Worm (Caenorhabditis elegans): Measurements from ENCODE around the gene T25F10.3.

ce11 chrV:6699021-6699420 lies 45.9 kb upstream of the T25F10.3 start:
- TF ChIP-seq ama-1 (optimal IDR thresholded peaks at IDR 0.05) (no peak), unc-39 (tag; optimal IDR thresholded peaks at IDR 0.05) (no peak), snpc-4 (tag; optimal IDR thresholded peaks at IDR 0.05) (no peak), nhr-23 (tag; optimal IDR thresholded peaks at IDR 0.05) (no peak), ztf-11 (tag; optimal IDR thresholded peaks at IDR 0.05) (no peak), zag-1 (tag; optimal IDR thresholded peaks at IDR 0.05) (no peak), pha-4 (tag; optimal IDR thresholded peaks at IDR 0.05) (no peak), unc-62 (GFP tag; optimal IDR thresholded peaks at IDR 0.05) (no peak), lin-39 (tag; optimal IDR thresholded peaks at IDR 0.05) (no peak), nhr-11 (tag; optimal IDR thresholded peaks at IDR 0.05) (no peak), nhr-76 (tag; optimal IDR thresholded peaks at IDR 0.05) (no peak)

Measured in whole organism, L3 larva.